Worm (Caenorhabditis elegans) whole organism, L1 larva: ENCODE measurements around the gene R04D3.2.

Experiments used
- dpl-1 ChIP-seq, 3 experiments: fragments of 150-350 bp in 2 of 3; sonication (generic microtip) in 1 of 3; optimal IDR thresholded peaks; 2 replicates each; lab custom pipeline; 2014 to 2017; ENCODE audit warnings: missing biosample characterization in 3 of 3, missing genetic modification characterization in 3 of 3, missing genetic modification reagents in 3 of 3
- elt-3 ChIP-seq, 6 experiments: fragments of 150-350 bp in 1 of 6; sonication (generic microtip); optimal IDR thresholded peaks; 2 replicates each; lab custom pipeline; 2017 to 2018; ENCODE audit warnings: missing biosample characterization in 6 of 6, missing genetic modification characterization in 6 of 6, inconsistent platforms in 1 of 6
- ets-5 ChIP-seq: fragments of 200-800 bp; sonication (Bioruptor generic); IDR thresholded peaks from 2 replicates; pipeline ENCODE4 v1.3.6; 2022; ENCODE audit warnings: missing genetic modification characterization, missing compliant biosample characterization
- fkh-10 ChIP-seq: sonication (generic microtip); optimal IDR thresholded peaks from 2 replicates; lab custom pipeline; 2017; ENCODE audit warnings: missing biosample characterization, missing genetic modification reagents, missing genetic modification characterization
- nhr-12 ChIP-seq: sonication (generic microtip); optimal IDR thresholded peaks from 2 replicates; lab custom pipeline; 2017; ENCODE audit warnings: missing biosample characterization, missing genetic modification characterization
- zag-1 ChIP-seq: fragments of 150-350 bp; optimal IDR thresholded peaks from 2 replicates; lab custom pipeline; 2014; ENCODE audit warnings: missing biosample characterization, missing genetic modification characterization
- ztf-11 ChIP-seq, 2 experiments: sonication (generic microtip); optimal IDR thresholded peaks; 2 replicates each; lab custom pipeline; 2016 to 2017; ENCODE audit warnings: missing genetic modification characterization in 2 of 2, missing biosample characterization in 1 of 2, missing compliant biosample characterization in 1 of 2

DNA sequence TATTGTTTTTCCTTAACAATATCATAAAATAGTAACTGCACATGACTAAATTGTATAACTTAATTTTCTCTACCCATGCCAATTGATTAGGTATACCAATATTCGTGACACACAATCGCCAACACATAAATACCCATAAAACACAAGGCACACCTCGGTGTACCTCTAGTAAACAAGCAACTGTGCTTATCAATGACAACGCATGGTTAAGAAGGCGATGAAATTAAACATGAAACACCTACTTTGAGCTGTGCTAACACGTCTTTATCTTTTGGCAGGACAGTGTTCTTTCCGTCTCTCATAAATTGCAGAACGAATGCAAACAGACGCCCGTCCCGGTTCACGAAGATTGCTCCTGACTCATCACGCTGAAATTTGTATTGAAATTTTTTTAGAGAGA lies 24.3 kb upstream of the R04D3.2 start:
- no peak for TF ChIP-seq elt-3 (tag; optimal IDR thresholded peaks at IDR 0.05; lab: Kevin White, UChicago)
- TF ChIP-seq zag-1 (tag; lab: Kevin White, UChicago), result no peak
- no peak for TF ChIP-seq nhr-12 (tag; lab: Kevin White, UChicago)
- TF ChIP-seq fkh-10 (GFP tag; lab: Kevin White, UChicago), result no peak
- TF ChIP-seq ztf-11 (tag; optimal IDR thresholded peaks at IDR 0.05; lab: Kevin White, UChicago), result no peak
- no peak for TF ChIP-seq ets-5 (GFP tag; lab: Robert Waterston, UW)
- TF ChIP-seq dpl-1 (GFP tag; optimal IDR thresholded peaks at IDR 0.05; lab: Kevin White, UChicago), result no peak
